Fruit fly (Drosophila melanogaster) whole organism, adult: Measurements from ENCODE around the gene CG11095.

ENCODE experiments used
- cnc ChIP-seq, 2 experiments: fragments of >200 bp; optimal IDR thresholded peaks; 2 replicates each; lab custom pipeline; 2017
- ovo ChIP-seq: fragments of 200-800 bp; sonication (Bioruptor generic); optimal IDR thresholded peaks from 2 replicates; lab custom pipeline; 2016; ENCODE audit warnings: missing biosample characterization, missing genetic modification characterization
- pad ChIP-seq: fragments of 200-800 bp; sonication (Bioruptor generic); optimal IDR thresholded peaks from 3 replicates; lab custom pipeline; 2017; ENCODE audit warnings: missing biosample characterization, missing genetic modification characterization, mild to moderate bottlenecking, moderate library complexity, missing genetic modification reagents

DNA sequence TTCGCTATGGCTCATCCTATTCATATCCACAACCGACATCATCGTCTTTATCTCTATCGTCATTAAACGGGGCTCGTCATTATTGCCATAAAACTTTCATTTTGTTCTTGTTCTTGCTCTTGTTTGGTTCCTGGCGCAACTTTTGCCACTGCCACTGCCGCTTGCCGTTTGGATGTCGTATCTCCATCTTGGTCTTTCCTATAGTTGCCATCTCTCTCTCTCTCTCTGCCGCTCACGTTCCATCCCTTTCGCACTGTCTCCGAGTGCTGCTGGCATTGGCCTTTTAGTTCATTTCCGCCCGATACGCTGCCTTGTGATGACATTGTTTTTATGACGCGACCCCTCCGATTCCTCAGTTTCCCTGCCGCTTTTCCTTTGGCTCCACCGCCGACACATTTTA lies 19.0 kb upstream of the CG11095 start:
- TF ChIP-seq cnc (optimal IDR thresholded peaks at IDR 0.05; lab: Kevin White, UChicago): no peak
- no peak for TF ChIP-seq pad (GFP tag; lab: Kevin White, UChicago)
- no peak for TF ChIP-seq ovo (GFP tag; lab: Kevin White, UChicago)
